Worm (Caenorhabditis elegans): Measurements from ENCODE around the gene ZC155.4.

ce11 chrIII:5206861-5207414 is 8.3 kb downstream of the ZC155.4 start, which contains the start of gene morc-1:
- no peak for TF ChIP-seq nhr-23 (tag; optimal IDR thresholded peaks at IDR 0.05)
- TF ChIP-seq nhr-237 (tag; optimal IDR thresholded peaks at IDR 0.05) = no peak
- TF ChIP-seq Y55F3AM.14 (GFP tag; optimal IDR thresholded peaks at IDR 0.05) = no peak
- TF ChIP-seq egl-27 (tag; optimal IDR thresholded peaks at IDR 0.05) = no peak
